Worm (Caenorhabditis elegans): Measurements from ENCODE around the gene C31B8.7.

DNA sequence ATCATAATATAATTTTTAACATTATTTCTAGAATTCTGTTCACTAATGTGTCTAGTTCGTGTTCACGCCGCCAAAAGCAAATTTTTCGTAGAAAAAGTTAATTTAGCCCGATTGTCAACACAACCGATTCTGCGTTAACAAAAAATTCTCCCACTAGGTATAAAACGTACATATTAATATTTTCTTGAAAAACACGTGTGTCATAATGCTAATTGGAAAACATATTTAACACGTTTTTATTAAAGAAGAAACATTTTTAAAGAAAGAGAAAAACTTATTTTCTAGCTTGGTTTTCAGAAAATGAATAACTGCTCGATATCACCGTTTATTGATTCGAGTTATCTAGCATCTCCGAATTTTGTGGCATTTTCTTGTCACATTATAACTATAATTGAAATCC lies 33.0 kb downstream of the C31B8.7 start, which contains the start of gene srh-243:
- TF ChIP-seq flt-1 (GFP tag; IDR thresholded peaks at IDR 0.05) (no peak), ref-1 (GFP tag; conservative IDR thresholded peaks at IDR 0.05) (no peak), ztf-29 (GFP tag; IDR thresholded peaks at IDR 0.05) (no peak), klf-2 (GFP tag; conservative IDR thresholded peaks at IDR 0.05) (no peak), cog-1 (tag; optimal IDR thresholded peaks at IDR 0.05) (no peak), med-1 (GFP tag; optimal IDR thresholded peaks at IDR 0.05; ENCODE audit: insufficient read depth) (no peak), ztf-23 (GFP tag; IDR thresholded peaks at IDR 0.05) (no peak), T22C8.4 (GFP tag; IDR thresholded peaks at IDR 0.05) (no peak), tab-1 (GFP tag; IDR thresholded peaks at IDR 0.05) (no peak)

Measured in whole organism, midembryonic.